Fruit fly (Drosophila melanogaster): Measurements from ENCODE around the gene Mur2B.

DNA sequence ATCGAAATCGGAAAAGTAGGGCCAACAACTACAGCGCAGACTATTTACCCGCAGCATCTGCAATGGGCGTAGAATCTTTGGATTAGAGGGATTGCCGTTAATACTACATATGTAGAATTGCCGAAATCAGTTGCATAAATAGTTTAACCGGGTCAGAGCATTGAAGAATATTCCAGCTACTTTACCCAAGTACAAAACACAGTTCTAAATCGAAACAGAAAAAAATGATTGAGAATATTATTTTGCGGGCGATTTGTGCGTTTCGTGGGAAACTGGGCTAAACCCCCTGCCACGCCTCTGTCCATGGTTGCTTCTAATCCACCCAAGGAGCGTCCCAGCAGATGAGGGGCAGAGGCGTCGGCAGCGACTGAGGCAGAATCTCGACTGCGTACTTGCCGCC is 88.3 kb downstream of the Mur2B start:
- TF ChIP-seq psq (optimal IDR thresholded peaks at IDR 0.05) (no peak), EcR (GFP tag; optimal IDR thresholded peaks at IDR 0.05) (no peak), CG8478 (optimal IDR thresholded peaks at IDR 0.05) (no peak), usp (GFP tag; optimal IDR thresholded peaks at IDR 0.05) (no peak), Dll (optimal IDR thresholded peaks at IDR 0.05) (no peak), pan (optimal IDR thresholded peaks at IDR 0.05) (no peak)
